Worm (Caenorhabditis elegans) whole organism, mixed stage, embryonic: ENCODE results near the gene clik-1.

Experiments
- ces-1 ChIP-seq: fragments of 150-350 bp; optimal IDR thresholded peaks from 2 replicates; lab custom pipeline; 2014; ENCODE audit warnings: missing biosample characterization, missing genetic modification reagents, missing genetic modification characterization
- elt-1 ChIP-seq: sonication (generic microtip); optimal IDR thresholded peaks from 2 replicates; lab custom pipeline; 2017; ENCODE audit warnings: missing genetic modification characterization, mild to moderate bottlenecking, missing compliant biosample characterization, antibody characterized with exemption, moderate library complexity, borderline replicate concordance; ENCODE audit not compliant: insufficient read depth
- mab-5 ChIP-seq: fragments of 150-350 bp; optimal IDR thresholded peaks from 2 replicates; lab custom pipeline; 2014; ENCODE audit warnings: missing biosample characterization, missing genetic modification characterization
- mep-1 ChIP-seq: fragments of 150-350 bp; optimal IDR thresholded peaks from 2 replicates; lab custom pipeline; 2017; ENCODE audit warnings: missing biosample characterization, missing genetic modification reagents, missing genetic modification characterization, inconsistent platforms
- mls-2 ChIP-seq: sonication (generic microtip); optimal IDR thresholded peaks from 2 replicates; lab custom pipeline; 2016; ENCODE audit warnings: mild to moderate bottlenecking, missing genetic modification characterization, moderate library complexity, missing compliant biosample characterization
- nhr-12 ChIP-seq: fragments of 150-350 bp; optimal IDR thresholded peaks from 2 replicates; lab custom pipeline; 2014; ENCODE audit warnings: missing biosample characterization, missing genetic modification characterization
- nhr-237 ChIP-seq: fragments of 150-350 bp; optimal IDR thresholded peaks from 2 replicates; lab custom pipeline; 2014; ENCODE audit warnings: missing biosample characterization, missing genetic modification characterization
- nhr-76 ChIP-seq: sonication (generic microtip); optimal IDR thresholded peaks from 2 replicates; lab custom pipeline; 2017; ENCODE audit warnings: missing biosample characterization, missing genetic modification characterization
- pha-4 ChIP-seq: fragments of 150-350 bp; optimal IDR thresholded peaks from 2 replicates; lab custom pipeline; 2018; ENCODE audit warnings: missing biosample characterization, missing genetic modification reagents, missing genetic modification characterization
- snpc-4 ChIP-seq: fragments of 150-350 bp; optimal IDR thresholded peaks from 2 replicates; lab custom pipeline; 2014; ENCODE audit warnings: missing biosample characterization, missing genetic modification characterization
- unc-39 ChIP-seq: fragments of 150-350 bp; optimal IDR thresholded peaks from 2 replicates; lab custom pipeline; 2014; ENCODE audit warnings: missing biosample characterization, missing genetic modification characterization
- unc-62 ChIP-seq: fragments of 150-350 bp; optimal IDR thresholded peaks from 2 replicates; lab custom pipeline; 2014; ENCODE audit warnings: missing biosample characterization, missing genetic modification reagents, missing genetic modification characterization
- ztf-11 ChIP-seq: fragments of 150-350 bp; optimal IDR thresholded peaks from 2 replicates; lab custom pipeline; 2014; ENCODE audit warnings: missing biosample characterization, missing genetic modification characterization

DNA sequence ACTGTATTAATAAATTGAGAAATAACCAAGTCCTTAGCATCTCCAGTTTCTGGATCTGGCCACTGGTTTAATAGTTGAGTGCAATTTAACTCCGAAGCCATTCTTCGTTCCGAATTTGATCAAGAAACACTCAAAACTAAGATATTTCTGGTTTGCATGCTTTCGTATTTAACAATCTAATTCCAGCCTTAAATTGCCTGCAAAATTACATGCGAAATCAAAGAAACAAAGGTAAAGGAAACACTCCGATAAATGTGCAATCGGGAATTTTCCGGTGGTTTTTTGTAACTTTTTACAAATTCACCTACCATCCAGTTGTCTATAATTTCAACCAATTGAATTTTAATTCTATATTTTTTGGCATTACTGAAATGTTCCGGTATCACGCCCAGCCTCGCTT lies 33.3 kb upstream of the clik-1 start, which contains the start of gene dmsr-10:
- TF ChIP-seq unc-39 (tag; lab: Kevin White, UChicago): no peak
- TF ChIP-seq unc-62 (GFP tag; lab: Kevin White, UChicago): no peak
- TF ChIP-seq ztf-11 (tag; lab: Kevin White, UChicago): no peak
- TF ChIP-seq elt-1: no peak
- no peak for TF ChIP-seq nhr-76 (tag; lab: Kevin White, UChicago)
- no peak for TF ChIP-seq mep-1 (tag; lab: Kevin White, UChicago)
- TF ChIP-seq nhr-237: no peak
- TF ChIP-seq mab-5 (tag; lab: Kevin White, UChicago): no peak
- TF ChIP-seq nhr-12 (tag; lab: Kevin White, UChicago): no peak
- TF ChIP-seq snpc-4 (tag; lab: Kevin White, UChicago): no peak
- TF ChIP-seq pha-4 (tag; lab: Kevin White, UChicago): no peak
- TF ChIP-seq ces-1 (GFP tag; lab: Kevin White, UChicago): no peak
- no peak for TF ChIP-seq mls-2
